Worm (Caenorhabditis elegans) whole organism, L1 larva: ENCODE results near the gene F11E6.8.

Experiments
- aha-1 ChIP-seq: fragments of 150-350 bp; optimal IDR thresholded peaks from 2 replicates; lab custom pipeline; 2014; ENCODE audit warnings: missing biosample characterization, missing genetic modification characterization
- aly-2 ChIP-seq: fragments of 150-350 bp; optimal IDR thresholded peaks from 2 replicates; lab custom pipeline; 2014; ENCODE audit warnings: missing biosample characterization, missing genetic modification characterization
- dsc-1 ChIP-seq: sonication (generic microtip); optimal IDR thresholded peaks from 2 replicates; lab custom pipeline; 2016; ENCODE audit warnings: mild to moderate bottlenecking, missing genetic modification characterization, missing compliant biosample characterization
- efl-3 ChIP-seq: fragments of 200-800 bp; sonication (Bioruptor generic); optimal IDR thresholded peaks from 2 replicates; lab custom pipeline; 2018; ENCODE audit warnings: mild to moderate bottlenecking, missing genetic modification characterization, missing compliant biosample characterization
- lin-15B ChIP-seq: fragments of 150-350 bp; sonication (generic microtip); optimal IDR thresholded peaks from 3 replicates; lab custom pipeline; 2014; ENCODE audit warnings: missing biosample characterization, missing genetic modification characterization
- lsy-2 ChIP-seq, 2 experiments: fragments of 150-350 bp; optimal IDR thresholded peaks; 2 replicates each; lab custom pipeline; 2014; ENCODE audit warnings: missing biosample characterization in 2 of 2, missing genetic modification characterization in 2 of 2
- pax-3 ChIP-seq: fragments of 200-800 bp; sonication (Bioruptor generic); optimal IDR thresholded peaks from 2 replicates; lab custom pipeline; 2018; ENCODE audit warnings: mild to moderate bottlenecking, missing genetic modification characterization, moderate library complexity, missing compliant biosample characterization
- rnt-1 ChIP-seq: sonication (generic microtip); optimal IDR thresholded peaks from 2 replicates; lab custom pipeline; 2016; ENCODE audit warnings: mild to moderate bottlenecking, missing genetic modification characterization, moderate library complexity, missing compliant biosample characterization
- snpc-4 ChIP-seq: fragments of 150-350 bp; optimal IDR thresholded peaks from 2 replicates; lab custom pipeline; 2014; ENCODE audit warnings: missing biosample characterization, missing genetic modification characterization
- zip-4 ChIP-seq: fragments of 200-800 bp; sonication (Bioruptor generic); optimal IDR thresholded peaks from 2 replicates; lab custom pipeline; 2018; ENCODE audit warnings: mild to moderate bottlenecking, missing genetic modification characterization, moderate library complexity, missing compliant biosample characterization

DNA sequence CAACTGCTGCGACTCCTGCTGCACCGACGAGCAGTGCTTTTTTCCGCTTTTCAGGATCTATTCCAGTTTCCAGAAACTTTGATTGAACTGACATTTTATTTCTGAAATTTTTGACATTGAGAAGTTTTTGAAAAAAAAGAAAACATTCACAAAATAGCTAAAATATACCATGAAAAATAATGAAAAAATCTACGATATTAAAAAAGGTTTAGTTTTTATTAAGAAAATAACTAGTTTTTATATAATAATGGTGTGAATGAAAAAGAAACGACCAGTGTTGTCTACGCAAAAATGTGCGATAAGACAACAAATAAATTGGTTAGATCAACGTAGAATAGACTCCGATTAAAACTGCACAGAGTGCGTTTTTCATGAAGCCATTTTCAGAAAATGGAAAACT, 44.8 kb downstream of the F11E6.8 start, which contains the start of gene pmp-4:
- TF ChIP-seq dsc-1 (tag; lab: Kevin White, UChicago), result no peak
- TF ChIP-seq aly-2 (tag; lab: Kevin White, UChicago), result no peak
- TF ChIP-seq lsy-2 (tag; optimal IDR thresholded peaks at IDR 0.05; lab: Kevin White, UChicago), result no peak
- TF ChIP-seq efl-3 (GFP tag; lab: Kevin White, UChicago), result no peak
- no peak for TF ChIP-seq pax-3 (tag; lab: Kevin White, UChicago)
- no peak for TF ChIP-seq zip-4
- no peak for TF ChIP-seq rnt-1 (tag; lab: Kevin White, UChicago)
- no peak for TF ChIP-seq lin-15B
- TF ChIP-seq aha-1 (tag; lab: Kevin White, UChicago), result no peak
- TF ChIP-seq snpc-4, result no peak
